Fruit fly (Drosophila melanogaster) Kc167 (cell line): ENCODE results near the gene Vml.

Experiments used
- Sin3A ChIP-seq: fragments of >200 bp; optimal IDR thresholded peaks from 2 replicates; lab custom pipeline; 2018; ENCODE audit warnings: missing external identifiers
- h ChIP-seq: fragments of >200 bp; optimal IDR thresholded peaks from 3 replicates; lab custom pipeline; 2018; ENCODE audit warnings: missing external identifiers
- psq ChIP-seq: fragments of >200 bp; optimal IDR thresholded peaks from 2 replicates; lab custom pipeline; 2017; ENCODE audit warnings: missing external identifiers

DNA sequence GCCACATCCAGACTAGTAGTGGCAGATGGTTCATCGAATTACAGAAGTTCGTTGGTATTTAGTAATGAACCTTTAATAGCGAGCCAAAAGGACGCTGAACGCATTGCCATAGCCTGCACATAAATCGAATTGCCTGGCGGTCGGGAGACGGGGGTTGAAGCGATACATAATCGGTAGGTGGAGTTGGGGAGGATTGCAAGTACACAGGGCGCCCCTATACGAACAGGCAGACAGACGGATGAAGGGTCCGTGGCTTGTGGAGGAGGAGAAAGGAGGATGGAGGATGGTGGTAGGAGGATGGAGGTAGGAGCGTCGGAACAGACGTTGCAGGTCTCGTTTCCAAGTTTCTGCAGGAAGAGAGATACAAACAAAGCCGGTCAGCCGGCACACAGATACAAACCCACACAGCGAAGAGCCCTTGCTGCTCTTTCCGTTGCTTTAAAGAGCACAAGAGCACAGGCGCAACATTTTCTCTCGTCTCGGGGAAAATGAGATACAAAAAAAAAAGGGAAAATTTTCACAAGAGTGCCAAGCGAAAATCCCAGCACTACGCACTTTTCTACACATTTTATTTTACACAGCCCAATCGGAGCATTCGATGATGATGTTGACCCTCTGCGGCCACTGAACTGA lies 48.2 kb downstream of the Vml start:
- TF ChIP-seq h (lab: Kevin White, UChicago) (no peak), Sin3A (lab: Kevin White, UChicago) (no peak), psq (lab: Kevin White, UChicago) (no peak)
